Worm (Caenorhabditis elegans) whole organism, midembryonic: ENCODE data around the gene T06E8.2.
A peak's percentile ranks its signal among the peaks of the same experiment; 100 is the strongest.

Experiments used
- T22C8.4 ChIP-seq: fragments of 200-800 bp; sonication (Bioruptor generic); IDR thresholded peaks from 2 replicates; pipeline ENCODE4 v1.3.6; 2022; ENCODE audit warnings: missing genetic modification characterization, missing compliant biosample characterization
- cog-1 ChIP-seq: sonication (generic microtip); optimal IDR thresholded peaks from 2 replicates; lab custom pipeline; 2016; ENCODE audit warnings: missing genetic modification characterization, missing compliant biosample characterization
- flt-1 ChIP-seq: fragments of 200-800 bp; sonication (Bioruptor generic); IDR thresholded peaks from 2 replicates; pipeline ENCODE4 v1.3.6; 2022; ENCODE audit warnings: missing genetic modification characterization, missing compliant biosample characterization
- klf-2 ChIP-seq: fragments of 200-800 bp; sonication (Bioruptor generic); conservative IDR thresholded peaks from 2 replicates; pipeline ENCODE4 v1.3.6; 2022; ENCODE audit warnings: missing genetic modification reagents, missing genetic modification characterization, missing compliant biosample characterization
- med-1 ChIP-seq: sonication (generic microtip); optimal IDR thresholded peaks from 2 replicates; lab custom pipeline; 2017; ENCODE audit warnings: missing genetic modification characterization, mild to moderate bottlenecking, missing compliant biosample characterization, antibody characterized with exemption, missing genetic modification reagents; ENCODE audit not compliant: insufficient read depth
- ref-1 ChIP-seq: fragments of 200-800 bp; sonication (Bioruptor generic); conservative IDR thresholded peaks from 2 replicates; pipeline ENCODE4 v1.3.6; 2022; ENCODE audit warnings: missing genetic modification reagents, missing genetic modification characterization, missing compliant biosample characterization
- tab-1 ChIP-seq: fragments of 200-800 bp; sonication (Bioruptor generic); IDR thresholded peaks from 2 replicates; pipeline ENCODE4 v1.3.6; 2022; ENCODE audit warnings: missing genetic modification characterization, missing compliant biosample characterization
- ztf-23 ChIP-seq: fragments of 200-800 bp; sonication (Bioruptor generic); IDR thresholded peaks from 2 replicates; pipeline ENCODE4 v1.3.6; 2022; ENCODE audit warnings: missing genetic modification reagents, missing genetic modification characterization, missing compliant biosample characterization
- ztf-29 ChIP-seq: fragments of 200-800 bp; sonication (Bioruptor generic); IDR thresholded peaks from 2 replicates; pipeline ENCODE4 v1.3.6; 2022; ENCODE audit warnings: missing genetic modification reagents, missing genetic modification characterization, missing compliant biosample characterization

The T06E8.2 gene

DNA sequence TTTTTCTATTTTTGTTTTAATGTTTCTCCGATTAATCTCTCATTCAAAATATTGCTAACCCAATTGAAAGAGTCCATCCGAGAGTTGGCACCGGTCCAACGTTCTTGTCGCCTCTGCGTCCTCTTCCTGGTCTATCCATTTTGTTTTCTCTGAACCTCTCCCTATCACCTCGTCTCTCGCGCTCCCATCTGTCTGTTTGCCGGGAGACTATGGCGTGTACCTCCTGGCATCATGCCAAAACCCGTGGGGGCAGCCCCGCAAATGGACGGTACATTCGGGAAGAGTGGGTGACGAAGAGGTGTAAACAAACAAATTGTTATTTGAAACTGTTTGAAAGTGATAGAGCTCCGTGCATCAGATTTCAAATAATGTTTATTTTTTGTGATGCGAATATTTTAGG lies at the start of gene T06E8.2:
Gene T06E8.2 (minus strand): TSS at position 139 of the 400 bp plus-strand sequence.
- no peak for TF ChIP-seq med-1 (GFP tag; lab: Kevin White, UChicago)
- TF ChIP-seq cog-1 (tag; lab: Kevin White, UChicago): no peak
- TF ChIP-seq ref-1 (GFP tag; lab: Robert Waterston, UW): no peak
- no peak for TF ChIP-seq klf-2 (GFP tag; lab: Robert Waterston, UW)
- no peak for TF ChIP-seq T22C8.4 (GFP tag; lab: Robert Waterston, UW)
- no peak for TF ChIP-seq ztf-23 (GFP tag; lab: Robert Waterston, UW)
- TF ChIP-seq flt-1 (GFP tag; lab: Robert Waterston, UW): 0 out of 2 replicates have a peak, but pooled peaks have one; percentile 61

ce11 chrV:10084864-10085263 lies 48.7 kb upstream of the T06E8.2 start, which contains the start of gene R04B5.6:
Gene R04B5.6, plus strand, starts transcription at chrV:10085164.
- TF ChIP-seq ref-1 (GFP tag; lab: Robert Waterston, UW) (no peak), tab-1 (GFP tag; lab: Robert Waterston, UW) (no peak), cog-1 (tag; lab: Kevin White, UChicago) (no peak), med-1 (GFP tag; lab: Kevin White, UChicago) (no peak), ztf-29 (GFP tag; lab: Robert Waterston, UW) (no peak), T22C8.4 (GFP tag; lab: Robert Waterston, UW) (no peak), ztf-23 (GFP tag; lab: Robert Waterston, UW) (no peak), flt-1 (GFP tag; lab: Robert Waterston, UW) (no peak), klf-2 (GFP tag; lab: Robert Waterston, UW) (no peak)

DNA sequence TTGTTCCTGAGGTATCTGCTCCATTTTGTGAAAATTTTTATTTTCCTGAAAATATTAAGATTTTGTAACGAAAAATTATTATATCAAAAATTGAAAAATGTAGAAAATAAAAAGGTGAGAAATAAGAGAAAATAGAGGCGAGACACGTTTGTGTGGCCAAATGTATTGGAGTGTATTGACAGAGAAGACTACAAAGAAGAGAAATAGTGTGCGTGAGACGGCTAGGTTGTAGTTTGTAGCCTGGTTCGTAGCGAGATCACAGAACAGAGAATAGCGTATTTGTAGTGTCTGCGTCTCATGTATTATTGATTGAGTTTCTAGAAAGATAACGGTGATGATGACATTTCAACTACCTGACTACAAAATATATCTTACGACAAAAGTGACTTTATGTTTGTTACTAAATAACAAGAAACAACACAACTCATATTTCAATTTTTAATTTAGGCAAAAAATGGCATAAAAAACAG lies 47.8 kb upstream of the T06E8.2 start, which contains the start of gene nhr-12:
Gene nhr-12 (minus strand): TSS at position 51 of the 470 bp plus-strand sequence.
- TF ChIP-seq ztf-29 (GFP tag; lab: Robert Waterston, UW): no peak
- no peak for TF ChIP-seq T22C8.4 (GFP tag; lab: Robert Waterston, UW)
- TF ChIP-seq med-1 (GFP tag; lab: Kevin White, UChicago): no peak
- no peak for TF ChIP-seq klf-2 (GFP tag; lab: Robert Waterston, UW)
- no peak for TF ChIP-seq flt-1 (GFP tag; lab: Robert Waterston, UW)
- TF ChIP-seq ref-1 (GFP tag; lab: Robert Waterston, UW): no peak
- no peak for TF ChIP-seq ztf-23 (GFP tag; lab: Robert Waterston, UW)
- no peak for TF ChIP-seq cog-1 (tag; lab: Kevin White, UChicago)
- no peak for TF ChIP-seq tab-1 (GFP tag; lab: Robert Waterston, UW)

ce11 chrV:10081636-10082035 lies 45.4 kb upstream of the T06E8.2 start, which contains the start of gene nhr-205:
Gene nhr-205, minus strand, starts transcription at chrV:10081776.
- TF ChIP-seq ztf-29 (GFP tag; lab: Robert Waterston, UW): no peak
- no peak for TF ChIP-seq tab-1 (GFP tag; lab: Robert Waterston, UW)
- TF ChIP-seq flt-1 (GFP tag; lab: Robert Waterston, UW): no peak
- TF ChIP-seq klf-2 (GFP tag; lab: Robert Waterston, UW): no peak
- no peak for TF ChIP-seq ztf-23 (GFP tag; lab: Robert Waterston, UW)
- TF ChIP-seq ref-1 (GFP tag; lab: Robert Waterston, UW): no peak
- no peak for TF ChIP-seq cog-1 (tag; lab: Kevin White, UChicago)

DNA sequence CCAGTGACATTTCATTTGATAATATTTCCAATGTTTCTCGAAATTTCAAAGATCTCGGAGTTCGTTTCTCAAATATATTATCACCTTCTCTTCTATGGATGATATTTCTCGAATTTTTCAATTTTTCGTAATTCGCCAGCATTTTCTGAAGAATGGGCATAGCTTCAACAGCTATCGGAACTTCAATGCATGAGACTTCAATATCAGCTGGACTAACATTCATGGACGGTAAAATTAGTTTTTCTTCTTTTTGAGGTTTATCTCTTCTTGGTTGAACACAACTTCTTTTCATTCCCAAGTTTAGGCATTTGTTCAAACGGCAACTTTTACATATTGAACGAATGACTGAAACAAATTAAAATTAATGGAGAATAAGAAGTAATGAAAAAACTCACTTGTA lies 44.7 kb upstream of the T06E8.2 start:
- no peak for TF ChIP-seq ztf-23 (GFP tag; lab: Robert Waterston, UW)
- TF ChIP-seq ref-1 (GFP tag; lab: Robert Waterston, UW): no peak
- TF ChIP-seq flt-1 (GFP tag; lab: Robert Waterston, UW): no peak
- no peak for TF ChIP-seq tab-1 (GFP tag; lab: Robert Waterston, UW)
- TF ChIP-seq ztf-29 (GFP tag; lab: Robert Waterston, UW): no peak
- TF ChIP-seq klf-2 (GFP tag; lab: Robert Waterston, UW): no peak

DNA sequence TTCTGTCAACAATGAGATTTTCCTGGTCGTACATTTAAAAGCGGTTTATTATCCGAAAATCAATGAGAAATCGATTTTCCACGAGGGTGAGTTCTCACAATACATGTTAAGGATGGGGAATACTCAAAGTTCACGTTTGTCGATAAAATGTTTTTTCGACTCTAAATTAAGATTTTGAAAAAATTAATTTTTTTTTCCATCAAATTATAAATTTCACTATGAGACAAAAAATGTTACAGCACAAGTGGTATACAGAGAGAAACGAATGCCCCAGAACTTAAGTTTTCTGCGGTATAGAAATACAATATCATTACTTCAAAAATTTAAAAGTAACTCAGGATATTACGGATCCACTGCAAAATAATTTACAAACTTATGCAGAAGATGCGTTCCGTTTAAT lies 42.0 kb upstream of the T06E8.2 start, which contains the start of gene R04B5.1:
Gene R04B5.1 (minus strand): TSS at position 101 of the 400 bp plus-strand sequence.
- no peak for TF ChIP-seq med-1 (GFP tag; lab: Kevin White, UChicago)
- no peak for TF ChIP-seq cog-1 (tag; lab: Kevin White, UChicago)
- no peak for TF ChIP-seq ref-1 (GFP tag; lab: Robert Waterston, UW)
- TF ChIP-seq flt-1 (GFP tag; lab: Robert Waterston, UW): no peak
- TF ChIP-seq klf-2 (GFP tag; lab: Robert Waterston, UW): no peak
- no peak for TF ChIP-seq ztf-29 (GFP tag; lab: Robert Waterston, UW)
- TF ChIP-seq T22C8.4 (GFP tag; lab: Robert Waterston, UW): no peak
- no peak for TF ChIP-seq ztf-23 (GFP tag; lab: Robert Waterston, UW)
- no peak for TF ChIP-seq tab-1 (GFP tag; lab: Robert Waterston, UW)

DNA sequence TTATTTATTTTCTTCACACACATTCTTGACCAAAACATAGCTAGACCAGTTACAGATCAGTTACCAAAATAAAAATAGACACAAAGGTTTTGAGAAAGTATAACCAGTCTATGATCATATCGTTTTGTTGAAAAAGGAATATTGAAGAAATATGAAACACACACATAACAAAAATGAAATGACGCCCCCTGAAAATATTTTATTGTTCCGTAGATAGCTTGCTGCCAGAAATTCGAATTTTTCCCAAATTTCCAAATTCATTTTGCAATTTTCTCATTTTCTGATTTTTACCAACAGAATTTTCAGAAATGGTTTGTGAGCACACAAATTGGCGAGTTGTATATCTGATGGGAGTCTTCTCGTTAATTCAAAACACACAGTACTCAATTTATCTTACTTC lies 39.2 kb upstream of the T06E8.2 start, which contains the start of gene F57A8.7:
Gene F57A8.7 (plus strand): TSS at position 301 of the 400 bp plus-strand sequence.
- no peak for TF ChIP-seq ztf-29 (GFP tag; lab: Robert Waterston, UW)
- TF ChIP-seq cog-1 (tag; lab: Kevin White, UChicago): no peak
- TF ChIP-seq T22C8.4 (GFP tag; lab: Robert Waterston, UW): no peak
- no peak for TF ChIP-seq klf-2 (GFP tag; lab: Robert Waterston, UW)
- TF ChIP-seq ref-1 (GFP tag; lab: Robert Waterston, UW): no peak

- TF ChIP-seq cog-1 (tag; lab: Kevin White, UChicago) (no peak), ztf-29 (GFP tag; lab: Robert Waterston, UW) (no peak), flt-1 (GFP tag; lab: Robert Waterston, UW) (no peak), T22C8.4 (GFP tag; lab: Robert Waterston, UW) (no peak), ztf-23 (GFP tag; lab: Robert Waterston, UW) (no peak), klf-2 (GFP tag; lab: Robert Waterston, UW) (no peak), tab-1 (GFP tag; lab: Robert Waterston, UW) (no peak), med-1 (GFP tag; lab: Kevin White, UChicago) (no peak), ref-1 (GFP tag; lab: Robert Waterston, UW) (no peak)
Measured at ce11 chrV:10073793-10074192, 37.6 kb upstream of the T06E8.2 start, which contains the start of gene F57A8.6. Gene F57A8.6, minus strand, starts transcription at chrV:10073893.

DNA sequence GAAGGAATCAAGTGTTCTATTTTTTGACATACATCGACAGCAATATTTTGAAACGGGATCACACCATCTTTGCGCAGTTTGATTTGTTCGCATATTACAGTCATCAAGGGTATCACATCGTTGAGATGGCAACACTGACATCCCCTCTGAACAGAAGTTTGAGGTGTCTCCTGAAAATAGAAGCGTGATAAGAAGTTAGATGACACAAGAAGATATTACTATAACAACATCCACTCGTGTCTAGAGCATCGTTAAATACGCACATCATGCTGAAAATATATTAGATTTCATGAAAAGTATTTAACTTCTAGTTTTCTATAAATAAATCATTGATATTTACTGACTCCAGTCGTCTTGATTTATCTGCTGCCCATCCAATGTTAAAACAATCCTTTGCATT lies 36.5 kb upstream of the T06E8.2 start:
- TF ChIP-seq T22C8.4 (GFP tag; lab: Robert Waterston, UW) (no peak), cog-1 (tag; lab: Kevin White, UChicago) (no peak), med-1 (GFP tag; lab: Kevin White, UChicago) (no peak), ztf-23 (GFP tag; lab: Robert Waterston, UW) (no peak), klf-2 (GFP tag; lab: Robert Waterston, UW) (no peak), ztf-29 (GFP tag; lab: Robert Waterston, UW) (no peak), flt-1 (GFP tag; lab: Robert Waterston, UW) (no peak), tab-1 (GFP tag; lab: Robert Waterston, UW) (no peak), ref-1 (GFP tag; lab: Robert Waterston, UW) (no peak)
